Worm (Caenorhabditis elegans) whole organism, L3 larva: Measurements from ENCODE around the gene F29A7.8.

Experiments
- aly-2 ChIP-seq: fragments of 150-350 bp; optimal IDR thresholded peaks from 2 replicates; lab custom pipeline; 2014; ENCODE audit warnings: missing biosample characterization, missing genetic modification characterization
- ama-1 ChIP-seq: fragments of 150-350 bp; optimal IDR thresholded peaks from 2 replicates; lab custom pipeline; 2018
- egl-5 ChIP-seq: fragments of 150-350 bp; optimal IDR thresholded peaks from 2 replicates; lab custom pipeline; 2017; ENCODE audit warnings: missing biosample characterization, missing genetic modification reagents, missing genetic modification characterization, inconsistent platforms
- eor-1 ChIP-seq, 2 experiments: fragments of 150-350 bp; optimal IDR thresholded peaks; 2 replicates each; lab custom pipeline; 2014 to 2018; ENCODE audit warnings: missing biosample characterization in 2 of 2, missing genetic modification characterization in 2 of 2
- jun-1 ChIP-seq: fragments of 150-350 bp; optimal IDR thresholded peaks from 2 replicates; lab custom pipeline; 2014; ENCODE audit warnings: missing biosample characterization, missing genetic modification reagents, missing genetic modification characterization
- nhr-11 ChIP-seq: fragments of 150-350 bp; optimal IDR thresholded peaks from 2 replicates; lab custom pipeline; 2014; ENCODE audit warnings: missing biosample characterization, missing genetic modification characterization
- nhr-12 ChIP-seq: fragments of 150-350 bp; optimal IDR thresholded peaks from 2 replicates; lab custom pipeline; 2014; ENCODE audit warnings: missing biosample characterization, missing genetic modification characterization
- nhr-28 ChIP-seq: fragments of 150-350 bp; optimal IDR thresholded peaks from 2 replicates; lab custom pipeline; 2014; ENCODE audit warnings: missing biosample characterization, missing genetic modification characterization
- nhr-76 ChIP-seq: fragments of 150-350 bp; sonication (generic microtip); optimal IDR thresholded peaks from 5 replicates; lab custom pipeline; 2014; ENCODE audit warnings: missing biosample characterization, missing genetic modification characterization
- pha-4 ChIP-seq: fragments of 150-350 bp; optimal IDR thresholded peaks from 2 replicates; lab custom pipeline; 2014; ENCODE audit warnings: missing biosample characterization, missing genetic modification reagents, missing genetic modification characterization

DNA sequence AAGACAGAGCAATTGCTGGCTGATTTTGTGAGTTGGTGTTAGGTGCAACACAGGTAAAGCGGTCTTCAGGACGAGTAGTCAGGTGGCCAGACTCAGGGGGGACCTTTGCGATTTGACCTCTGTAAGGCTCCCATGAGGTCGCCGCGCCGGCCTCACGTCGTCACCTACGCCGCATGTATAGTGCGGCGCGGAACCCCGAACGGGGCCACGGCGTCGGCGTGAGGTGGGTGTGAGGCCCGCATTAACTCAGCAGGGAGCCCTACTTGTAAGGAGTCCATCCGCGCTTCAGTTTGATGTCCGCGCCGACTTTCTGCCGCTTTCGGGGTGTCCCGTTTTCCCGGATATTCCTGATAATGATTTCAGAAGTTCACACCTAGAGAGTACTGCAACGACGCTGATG, 3.3 kb downstream of the F29A7.8 start:
- TF ChIP-seq ama-1 (lab: Kevin White, UChicago), result no peak
- TF ChIP-seq egl-5 (tag; lab: Kevin White, UChicago), result no peak
- TF ChIP-seq nhr-11, result no peak
- no peak for TF ChIP-seq nhr-76 (tag; lab: Kevin White, UChicago)
- TF ChIP-seq nhr-12 (tag; lab: Kevin White, UChicago), result no peak
- TF ChIP-seq aly-2 (tag; lab: Kevin White, UChicago), result no peak
- no peak for TF ChIP-seq eor-1 (tag; optimal IDR thresholded peaks at IDR 0.05; lab: Kevin White, UChicago)
- TF ChIP-seq jun-1 (tag; lab: Kevin White, UChicago), result no peak
- no peak for TF ChIP-seq nhr-28 (tag; lab: Kevin White, UChicago)
- TF ChIP-seq pha-4 (tag; lab: Kevin White, UChicago), result no peak
